1 fruit fly cellular context compared by ENCODE assay signal in genomic region chr2L:3827406-3828133, dm6.
A peak's percentile ranks its signal among the peaks of the same experiment; 100 is the strongest.
TF ChIP-seq lines count a peak whose summit lies in the region.

No protein-coding gene starts in this region.

TF ChIP-seq in whole organism, embryonic, 481 proteins besides CTCF, POLR2A, EP300 and RAD21 (continued from another document):
- TF ChIP-seq Six4 (GFP tag; optimal IDR thresholded peaks at IDR 0.05; lab: Kevin White, UChicago) (peak; percentile 67), pzg (GFP tag; optimal IDR thresholded peaks at IDR 0.05; lab: Kevin White, UChicago) (no peak), pb (GFP tag; optimal IDR thresholded peaks at IDR 0.05; lab: Kevin White, UChicago) (no peak), Ada2b (GFP tag; IDR thresholded peaks at IDR 0.05; lab: Robert Waterston, UW) (no peak), CG9797 (GFP tag; optimal IDR thresholded peaks at IDR 0.05; lab: Kevin White, UChicago) (no peak), nerfin-1 (tag; optimal IDR thresholded peaks at IDR 0.05; lab: Kevin White, UChicago) (peak; percentile 81), CG4820 (GFP tag; optimal IDR thresholded peaks at IDR 0.05; lab: Kevin White, UChicago) (peak; percentile 63), CG4282 (GFP tag; optimal IDR thresholded peaks at IDR 0.05; lab: Kevin White, UChicago) (no peak), luna (GFP tag; optimal IDR thresholded peaks at IDR 0.05; lab: Kevin White, UChicago) (no peak), kay (GFP tag; optimal IDR thresholded peaks at IDR 0.05; lab: Kevin White, UChicago) (no peak), Rfx (GFP tag; IDR thresholded peaks at IDR 0.05; lab: Robert Waterston, UW) (no peak), run (tag; optimal IDR thresholded peaks at IDR 0.05; lab: Kevin White, UChicago) (no peak), CG7271 (tag; optimal IDR thresholded peaks at IDR 0.05; lab: Kevin White, UChicago) (peak; percentile 95), wek (GFP tag; optimal IDR thresholded peaks at IDR 0.05; lab: Kevin White, UChicago) (no peak), NC2β (GFP tag; optimal IDR thresholded peaks at IDR 0.05; lab: Kevin White, UChicago) (peak; percentile 69), dmrt11E (tag; optimal IDR thresholded peaks at IDR 0.05; lab: Kevin White, UChicago) (peak; percentile 98), Sox102F (GFP tag; optimal IDR thresholded peaks at IDR 0.05; lab: Kevin White, UChicago) (peak; percentile 46), CG2199 (GFP tag; IDR thresholded peaks at IDR 0.05; lab: Robert Waterston, UW) (peak; percentile 78; the same call in 2 of the 3 replicates), CG15601 (tag; optimal IDR thresholded peaks at IDR 0.05; lab: Kevin White, UChicago) (peak; percentile 77), CG4854 (GFP tag; optimal IDR thresholded peaks at IDR 0.05; lab: Kevin White, UChicago) (peak; percentile 14), CG6791 (GFP tag; IDR thresholded peaks at IDR 0.05; lab: Robert Waterston, UW; ENCODE audit: partially characterized antibody) (no peak), ems (GFP tag; optimal IDR thresholded peaks at IDR 0.05; lab: Kevin White, UChicago) (no peak), aop (GFP tag; IDR thresholded peaks at IDR 0.05; lab: Robert Waterston, UW) (no peak), Oli (tag; optimal IDR thresholded peaks at IDR 0.05; lab: Kevin White, UChicago) (peak; percentile 69), grn (GFP tag; optimal IDR thresholded peaks at IDR 0.05; lab: Kevin White, UChicago) (no peak), gsb (GFP tag; IDR thresholded peaks at IDR 0.05; lab: Robert Waterston, UW) (no peak), CG6683 (GFP tag; optimal IDR thresholded peaks at IDR 0.05; lab: Kevin White, UChicago) (no peak), CG12071 (GFP tag; optimal IDR thresholded peaks at IDR 0.05; lab: Kevin White, UChicago) (no peak), lola (GFP tag; optimal IDR thresholded peaks at IDR 0.05; lab: Kevin White, UChicago) (peak in 1 of 3 experiments; percentile 96), CG8359 (GFP tag; optimal IDR thresholded peaks at IDR 0.05; lab: Kevin White, UChicago; ENCODE audit: borderline replicate concordance) (peak; percentile 58), CG13287 (GFP tag; IDR thresholded peaks at IDR 0.05; lab: Robert Waterston, UW; ENCODE audit: partially characterized antibody) (no peak), CG11696 (GFP tag; IDR thresholded peaks at IDR 0.05; lab: Robert Waterston, UW) (0 out of 2 replicates have a peak, but pooled peaks have one; percentile 12), CG14441 (GFP tag; IDR thresholded peaks at IDR 0.05; lab: Robert Waterston, UW) (no peak), org-1 (GFP tag; optimal IDR thresholded peaks at IDR 0.05; lab: Kevin White, UChicago) (peak; percentile 45)
